Worm (Caenorhabditis elegans): Measurements from ENCODE around the gene math-25.

DNA sequence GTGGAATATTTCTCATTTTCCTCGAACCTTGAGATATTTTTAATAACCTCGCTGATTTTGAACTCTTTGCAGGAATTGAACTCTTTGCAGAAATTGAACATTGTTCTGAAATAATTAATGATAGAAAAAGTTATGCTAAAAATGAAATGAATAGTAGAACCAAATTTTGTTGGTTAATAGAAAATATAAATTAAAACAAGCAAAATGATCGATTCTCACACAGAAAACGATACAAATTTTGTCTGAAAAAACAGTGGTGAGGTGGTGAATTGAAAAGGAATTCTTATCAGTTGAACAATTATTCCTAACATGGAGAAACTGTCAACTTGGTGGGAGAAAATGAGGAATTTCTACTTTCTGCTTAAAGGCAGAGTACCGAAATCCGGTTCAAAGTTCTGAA is 11.2 kb upstream of the math-25 start, which contains the start of gene math-6:
- TF ChIP-seq mdl-1 (tag; optimal IDR thresholded peaks at IDR 0.05) (no peak), nhr-42 (GFP tag; IDR thresholded peaks at IDR 0.05) (no peak), hlh-11 (tag; optimal IDR thresholded peaks at IDR 0.05) (no peak), egl-27 (tag; optimal IDR thresholded peaks at IDR 0.05) (no peak), nhr-28 (tag; optimal IDR thresholded peaks at IDR 0.05) (no peak), zag-1 (tag; optimal IDR thresholded peaks at IDR 0.05) (no peak), ceh-82 (tag; optimal IDR thresholded peaks at IDR 0.05) (no peak), F26F4.8 (GFP tag; conservative IDR thresholded peaks at IDR 0.05) (no peak), mxl-2 (GFP tag; conservative IDR thresholded peaks at IDR 0.05) (no peak)
